Fruit fly (Drosophila melanogaster): ENCODE data around the gene Afti.

The Afti gene

dm6 chr3R:14288669-14289383 is 37.7 kb downstream of the Afti start, which contains the start of gene red (continued):
- TF ChIP-seq Abd-B (GFP tag; optimal IDR thresholded peaks at IDR 0.05) (peak; percentile 54), CG2875 (GFP tag; optimal IDR thresholded peaks at IDR 0.05) (peak; percentile 37), C15 (GFP tag; IDR thresholded peaks at IDR 0.05) (0 out of 3 replicates have a peak, but pooled peaks have one; percentile 5), CG13775 (GFP tag; optimal IDR thresholded peaks at IDR 0.05) (peak; percentile 62), Deaf1 (tag; optimal IDR thresholded peaks at IDR 0.05) (peak; percentile 86), Lim3 (GFP tag; IDR thresholded peaks at IDR 0.05) (peak; percentile 39; the same call in 1 of the 2 replicates), slp2 (GFP tag; optimal IDR thresholded peaks at IDR 0.05) (no peak), CG17385 (GFP tag; optimal IDR thresholded peaks at IDR 0.05) (peak; percentile 77), TFAM (GFP tag; optimal IDR thresholded peaks at IDR 0.05) (no peak), Elba2 (GFP tag; optimal IDR thresholded peaks at IDR 0.05) (no peak), Xrp1 (GFP tag; IDR thresholded peaks at IDR 0.05) (peak; percentile 74), D19B (GFP tag; optimal IDR thresholded peaks at IDR 0.05) (peak; percentile 64), Asciz (GFP tag; optimal IDR thresholded peaks at IDR 0.05) (peak; percentile 59), Aef1 (GFP tag; IDR thresholded peaks at IDR 0.05) (peak; percentile 63), aop (GFP tag; IDR thresholded peaks at IDR 0.05) (no peak), CG10366 (GFP tag; IDR thresholded peaks at IDR 0.05) (peak; percentile 66), so (GFP tag; IDR thresholded peaks at IDR 0.05) (no peak), pita (GFP tag; optimal IDR thresholded peaks at IDR 0.05) (no peak), her (GFP tag; optimal IDR thresholded peaks at IDR 0.05) (no peak), kni (GFP tag; optimal IDR thresholded peaks at IDR 0.05) (peak; percentile 50), CG15269 (tag; optimal IDR thresholded peaks at IDR 0.05) (peak; percentile 83), pho (GFP tag; optimal IDR thresholded peaks at IDR 0.05) (peak; percentile 7), CG7963 (GFP tag; IDR thresholded peaks at IDR 0.05; ENCODE audit: partially characterized antibody) (no peak), caup (GFP tag; optimal IDR thresholded peaks at IDR 0.05; ENCODE audit: severe bottlenecking) (peak; percentile 72), Optix (GFP tag; IDR thresholded peaks at IDR 0.05) (0 out of 3 replicates have a peak, but pooled peaks have one; percentile 33), Hand (GFP tag; optimal IDR thresholded peaks at IDR 0.05) (peak; percentile 70), CG13894 (tag; optimal IDR thresholded peaks at IDR 0.05) (peak; percentile 57), fd96Cb (tag; optimal IDR thresholded peaks at IDR 0.05) (peak; percentile 63), croc (GFP tag; conservative IDR thresholded peaks at IDR 0.05) (no peak), tgo (GFP tag; IDR thresholded peaks at IDR 0.05) (peak; percentile 74; the same call in 2 of the 3 replicates), CG32532 (GFP tag; IDR thresholded peaks at IDR 0.05) (peak; percentile 87), Sry-β (GFP tag; optimal IDR thresholded peaks at IDR 0.05) (no peak), CG14014 (GFP tag; IDR thresholded peaks at IDR 0.05) (peak; percentile 80), H2.0 (GFP tag; IDR thresholded peaks at IDR 0.05) (peak; percentile 71), ssp (GFP tag; IDR thresholded peaks at IDR 0.05) (no peak), twi (tag; optimal IDR thresholded peaks at IDR 0.05) (no peak), stc (GFP tag; IDR thresholded peaks at IDR 0.05) (peak; percentile 52), Doc2 (GFP tag; IDR thresholded peaks at IDR 0.05) (no peak), MTF-1 (GFP tag; optimal IDR thresholded peaks at IDR 0.05; ENCODE audit: borderline replicate concordance) (peak; percentile 44), slou (GFP tag; optimal IDR thresholded peaks at IDR 0.05) (no peak), HHEX (GFP tag; optimal IDR thresholded peaks at IDR 0.05) (peak; percentile 82), CG9437 (GFP tag; optimal IDR thresholded peaks at IDR 0.05) (peak; percentile 66), trem (tag; optimal IDR thresholded peaks at IDR 0.05) (peak; percentile 53), CG3163 (GFP tag; optimal IDR thresholded peaks at IDR 0.05) (peak; percentile 87), Chrac-16 (GFP tag; optimal IDR thresholded peaks at IDR 0.05) (peak; percentile 70), CG8478 (optimal IDR thresholded peaks at IDR 0.05) (no peak), fu2 (GFP tag; optimal IDR thresholded peaks at IDR 0.05) (peak; percentile 59), CG6689 (GFP tag; IDR thresholded peaks at IDR 0.05) (peak; percentile 67), Gsc (GFP tag; IDR thresholded peaks at IDR 0.05) (no peak), CG9609 (GFP tag; optimal IDR thresholded peaks at IDR 0.05) (peak; percentile 50)

Data from whole organism, embryonic.